Worm (Caenorhabditis elegans): ENCODE measurements around the gene T25B9.5.

Gene T25B9.5

ce11 chrIV:10778582-10778981 is 24.0 kb upstream of the T25B9.5 start:
- TF ChIP-seq nhr-102 (tag; optimal IDR thresholded peaks at IDR 0.05) (peak; percentile 8), lin-38 (GFP tag; IDR thresholded peaks at IDR 0.05) (0 out of 2 replicates have a peak, but pooled peaks have one; percentile 12), saeg-2 (GFP tag; IDR thresholded peaks at IDR 0.05) (no peak), daf-19 (GFP tag; conservative IDR thresholded peaks at IDR 0.05) (no peak), unc-62 (GFP tag; optimal IDR thresholded peaks at IDR 0.05 in 1 of 2) (no peak), unc-62 (tag; optimal IDR thresholded peaks at IDR 0.05) (no peak), zag-1 (tag; optimal IDR thresholded peaks at IDR 0.05) (no peak), madf-9 (GFP tag; conservative IDR thresholded peaks at IDR 0.05) (0 out of 2 replicates have a peak, but pooled peaks have one; percentile 17), lin-39 (tag; optimal IDR thresholded peaks at IDR 0.05) (no peak), Y105C5A.15 (GFP tag; IDR thresholded peaks at IDR 0.05) (no peak), Y5F2A.4 (GFP tag; optimal IDR thresholded peaks at IDR 0.05) (no peak), lin-15B (tag; optimal IDR thresholded peaks at IDR 0.05) (no peak), jun-1 (tag; optimal IDR thresholded peaks at IDR 0.05) (no peak), nhr-42 (GFP tag; IDR thresholded peaks at IDR 0.05) (0 out of 2 replicates have a peak, but pooled peaks have one; percentile 39), nhr-41 (GFP tag; IDR thresholded peaks at IDR 0.05) (no peak), nhr-237 (tag; optimal IDR thresholded peaks at IDR 0.05) (peak; percentile 38), T26A8.4 (GFP tag; IDR thresholded peaks at IDR 0.05) (peak; percentile 86), lsy-2 (tag; optimal IDR thresholded peaks at IDR 0.05) (peak in 1 of 2 experiments; percentile 26), hlh-30 (tag; optimal IDR thresholded peaks at IDR 0.05; ENCODE audit: insufficient read depth) (no peak), ceh-28 (tag; optimal IDR thresholded peaks at IDR 0.05) (no peak), pha-4 (GFP tag; IDR thresholded peaks at IDR 0.05) (no peak), pha-4 (tag; optimal IDR thresholded peaks at IDR 0.05) (no peak), unc-130 (GFP tag; optimal IDR thresholded peaks at IDR 0.05) (no peak), attf-4 (tag; optimal IDR thresholded peaks at IDR 0.05) (no peak), aha-1 (tag) (no peak), vab-7 (GFP tag; IDR thresholded peaks at IDR 0.05) (no peak), ceh-44 (GFP tag; IDR thresholded peaks at IDR 0.05) (no peak), ZK546.5 (tag; optimal IDR thresholded peaks at IDR 0.05) (no peak), lin-1 (GFP tag; IDR thresholded peaks at IDR 0.05) (no peak), F44E2.7 (GFP tag; IDR thresholded peaks at IDR 0.05) (no peak), zfp-3 (GFP tag; conservative IDR thresholded peaks at IDR 0.05) (0 out of 2 replicates have a peak, but pooled peaks have one; percentile 55), lin-29 (GFP tag; IDR thresholded peaks at IDR 0.05) (no peak), zip-2 (tag; optimal IDR thresholded peaks at IDR 0.05) (no peak), pqm-1 (tag; optimal IDR thresholded peaks at IDR 0.05) (no peak), dmd-6 (GFP tag; IDR thresholded peaks at IDR 0.05) (no peak), lim-7 (GFP tag; IDR thresholded peaks at IDR 0.05) (0 out of 2 replicates have a peak, but pooled peaks have one; percentile 28), ztf-7 (tag; optimal IDR thresholded peaks at IDR 0.05) (no peak), mep-1 (tag; optimal IDR thresholded peaks at IDR 0.05) (peak; percentile 22), ztf-11 (tag; optimal IDR thresholded peaks at IDR 0.05) (no peak), arid-1 (GFP tag; conservative IDR thresholded peaks at IDR 0.05) (0 out of 2 replicates have a peak, but pooled peaks have one; percentile 29), ctbp-1 (GFP tag; IDR thresholded peaks at IDR 0.05) (peak; percentile 57; the same call in 1 of the 2 replicates), cey-2 (tag; optimal IDR thresholded peaks at IDR 0.05; ENCODE audit: borderline replicate concordance, insufficient read depth) (no peak), ZK337.2 (GFP tag; IDR thresholded peaks at IDR 0.05) (no peak), nhr-25 (tag; optimal IDR thresholded peaks at IDR 0.05; ENCODE audit: borderline replicate concordance, insufficient read depth) (peak; percentile 19), F37D6.2 (tag; optimal IDR thresholded peaks at IDR 0.05) (no peak), skn-1 (tag; optimal IDR thresholded peaks at IDR 0.05) (no peak)

All from whole organism, L4 larva.